Fruit fly (Drosophila melanogaster) S2 (cell line): ENCODE measurements around the gene Prp3.

Experiments used
- CG8478 ChIP-seq: fragments of >200 bp; optimal IDR thresholded peaks from 2 replicates; lab custom pipeline; 2018
- CTCF ChIP-seq, 2 experiments: fragments of >200 bp; optimal IDR thresholded peaks; 2 replicates each; lab custom pipeline; 2018

DNA sequence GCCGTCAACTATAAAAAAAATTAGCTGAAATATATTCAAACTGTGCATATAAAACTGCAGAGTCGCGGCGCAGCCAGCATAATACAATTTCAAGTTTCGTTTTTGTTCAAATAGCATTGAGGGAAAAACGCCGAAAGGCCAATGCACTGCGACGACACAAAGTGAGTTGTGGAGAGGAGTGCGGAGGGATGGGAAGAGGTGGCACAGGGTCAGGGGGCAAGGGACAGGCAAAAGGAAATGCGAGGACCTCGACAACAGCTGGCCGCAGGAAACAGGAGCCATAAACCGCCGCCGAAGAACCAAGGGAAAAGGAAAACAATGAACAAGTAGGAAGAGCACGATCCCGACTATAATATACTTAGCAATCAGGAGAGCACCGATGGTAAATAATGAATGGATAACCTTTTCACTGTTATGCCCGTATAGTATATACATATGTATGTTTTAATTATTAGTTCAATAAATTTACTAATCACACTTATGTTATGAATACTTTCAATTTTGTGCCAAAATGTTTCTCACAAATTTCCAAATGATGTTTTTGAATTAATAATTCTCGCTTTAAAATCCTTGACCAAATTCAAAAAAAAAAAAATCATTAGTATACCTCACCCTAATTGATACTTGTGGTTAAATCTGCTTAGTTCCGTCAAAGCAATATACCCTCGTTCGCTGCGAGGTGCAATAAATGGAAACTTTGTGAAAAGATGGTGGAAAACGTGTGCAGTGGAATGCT, 11.4 kb upstream of the Prp3 start:
- TF ChIP-seq CG8478 (lab: Kevin White, UChicago) (no peak), CTCF (optimal IDR thresholded peaks at IDR 0.05; lab: Kevin White, UChicago) (no peak)
